Fruit fly (Drosophila melanogaster): Measurements from ENCODE around the gene bap.

The bap gene

DNA sequence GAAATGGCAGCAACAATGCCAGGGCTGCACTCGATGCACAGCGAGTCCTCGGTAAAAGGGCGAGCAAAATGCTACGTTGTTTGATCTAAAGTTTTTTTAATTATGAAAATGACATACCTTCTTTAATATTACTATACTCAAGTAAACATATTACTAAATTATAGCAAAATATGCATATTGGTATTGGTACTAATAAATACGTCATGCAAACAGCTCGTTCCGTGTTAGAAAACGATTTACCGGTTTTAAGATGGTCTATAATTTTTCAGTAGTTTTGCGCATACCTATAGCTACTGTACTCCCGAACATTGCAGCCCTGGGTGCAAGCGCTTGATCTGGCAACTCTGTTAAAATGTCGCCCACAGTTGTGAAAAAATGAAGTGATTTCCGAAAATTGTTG, 23.4 kb upstream of the bap start (continued):
- TF ChIP-seq Dll (GFP tag; IDR thresholded peaks at IDR 0.05; ENCODE audit: partially characterized antibody), result no peak
- TF ChIP-seq CG4854 (GFP tag; optimal IDR thresholded peaks at IDR 0.05), result peak; percentile 92
- TF ChIP-seq tup (GFP tag; optimal IDR thresholded peaks at IDR 0.05), result peak; percentile 79
- TF ChIP-seq CG10565 (GFP tag; optimal IDR thresholded peaks at IDR 0.05), result peak; percentile 72
- TF ChIP-seq CG7745 (tag; optimal IDR thresholded peaks at IDR 0.05), result no peak
- TF ChIP-seq dimm (GFP tag; IDR thresholded peaks at IDR 0.05), result 0 out of 2 replicates have a peak, but pooled peaks have one; percentile 52
- peak; percentile 91 for TF ChIP-seq CG32767 (GFP tag; IDR thresholded peaks at IDR 0.05)
- no peak for TF ChIP-seq fru (optimal IDR thresholded peaks at IDR 0.05)
- peak; percentile 90 for TF ChIP-seq CG7357 (GFP tag; IDR thresholded peaks at IDR 0.05)
- peak; percentile 97 for TF ChIP-seq gem (tag; optimal IDR thresholded peaks at IDR 0.05)
- peak; percentile 93 for TF ChIP-seq CG9876 (GFP tag; optimal IDR thresholded peaks at IDR 0.05)
- TF ChIP-seq CG11696 (GFP tag; IDR thresholded peaks at IDR 0.05), result peak; percentile 74
- peak; percentile 94 for TF ChIP-seq Dip3 (GFP tag; optimal IDR thresholded peaks at IDR 0.05)
- peak; percentile 87 for TF ChIP-seq slp2 (GFP tag; optimal IDR thresholded peaks at IDR 0.05)
- TF ChIP-seq CG7963 (GFP tag; IDR thresholded peaks at IDR 0.05; ENCODE audit: partially characterized antibody), result no peak
- TF ChIP-seq org-1 (GFP tag; optimal IDR thresholded peaks at IDR 0.05), result peak; percentile 88
- no peak for TF ChIP-seq hkb (optimal IDR thresholded peaks at IDR 0.05)
- TF ChIP-seq hkb (GFP tag; IDR thresholded peaks at IDR 0.05), result peak; percentile 92
- peak; percentile 98 for TF ChIP-seq sug (tag; optimal IDR thresholded peaks at IDR 0.05)
- TF ChIP-seq CG4617 (GFP tag; optimal IDR thresholded peaks at IDR 0.05; ENCODE audit: borderline replicate concordance), result peak; percentile 98
- TF ChIP-seq fd102C (GFP tag; optimal IDR thresholded peaks at IDR 0.05), result no peak
- TF ChIP-seq Oaz (GFP tag; IDR thresholded peaks at IDR 0.05), result peak; percentile 87
- TF ChIP-seq CG12769 (tag; optimal IDR thresholded peaks at IDR 0.05), result no peak
- no peak for TF ChIP-seq br (optimal IDR thresholded peaks at IDR 0.05)
- peak; percentile 92 for TF ChIP-seq CG4730 (GFP tag; IDR thresholded peaks at IDR 0.05)
- TF ChIP-seq HHEX (GFP tag; optimal IDR thresholded peaks at IDR 0.05), result peak; percentile 92
- peak; percentile 95 for TF ChIP-seq shn (GFP tag; optimal IDR thresholded peaks at IDR 0.05)
- TF ChIP-seq Fer2 (tag; optimal IDR thresholded peaks at IDR 0.05), result peak; percentile 97
- peak; percentile 85 for TF ChIP-seq H2.0 (GFP tag; IDR thresholded peaks at IDR 0.05)
- TF ChIP-seq CG1024 (GFP tag; IDR thresholded peaks at IDR 0.05), result peak; percentile 49; the same call in 1 of the 2 replicates
- peak; percentile 88; the same call in 2 of the 3 replicates for TF ChIP-seq so (GFP tag; IDR thresholded peaks at IDR 0.05)
- no peak for TF ChIP-seq cad (GFP tag; optimal IDR thresholded peaks at IDR 0.05)
- TF ChIP-seq Oli (tag; optimal IDR thresholded peaks at IDR 0.05), result peak; percentile 95
- TF ChIP-seq ci (GFP tag; IDR thresholded peaks at IDR 0.05), result peak; percentile 89
- TF ChIP-seq tgo (GFP tag; IDR thresholded peaks at IDR 0.05), result peak; percentile 95
- TF ChIP-seq CG30020 (tag; optimal IDR thresholded peaks at IDR 0.05), result peak; percentile 90
- TF ChIP-seq CG1647 (GFP tag; optimal IDR thresholded peaks at IDR 0.05), result peak; percentile 93
- peak; percentile 86 for TF ChIP-seq CG8281 (tag; optimal IDR thresholded peaks at IDR 0.05)
- TF ChIP-seq jing (GFP tag; optimal IDR thresholded peaks at IDR 0.05), result peak; percentile 84
- TF ChIP-seq tio (GFP tag; optimal IDR thresholded peaks at IDR 0.05), result peak; percentile 96
- peak; percentile 76; the same call in 2 of the 3 replicates for TF ChIP-seq otp (GFP tag; IDR thresholded peaks at IDR 0.05)
- peak; percentile 71 for TF ChIP-seq CG10321 (GFP tag; IDR thresholded peaks at IDR 0.05)
- TF ChIP-seq Drgx (GFP tag; IDR thresholded peaks at IDR 0.05), result peak; percentile 92
- TF ChIP-seq Tbp (GFP tag; optimal IDR thresholded peaks at IDR 0.05), result no peak
- peak; percentile 98 for TF ChIP-seq CG34376 (GFP tag; optimal IDR thresholded peaks at IDR 0.05)
- peak; percentile 49; the same call in 1 of the 2 replicates for TF ChIP-seq dati (GFP tag; IDR thresholded peaks at IDR 0.05)
- peak; percentile 95 for TF ChIP-seq CG15696 (tag; optimal IDR thresholded peaks at IDR 0.05)
- TF ChIP-seq Max (GFP tag; optimal IDR thresholded peaks at IDR 0.05), result peak; percentile 95
- peak; percentile 85 for TF ChIP-seq CG2889 (GFP tag; IDR thresholded peaks at IDR 0.05)
- no peak for TF ChIP-seq CG2129 (GFP tag; IDR thresholded peaks at IDR 0.05; ENCODE audit: partially characterized antibody)
- peak; percentile 95 for TF ChIP-seq CG1233 (GFP tag; optimal IDR thresholded peaks at IDR 0.05)
- peak; percentile 88 for TF ChIP-seq Poxn (GFP tag; IDR thresholded peaks at IDR 0.05)
- peak; percentile 96 for TF ChIP-seq CG12155 (GFP tag; optimal IDR thresholded peaks at IDR 0.05)
